Worm (Caenorhabditis elegans) whole organism, L4/young adult: ENCODE results near the gene chw-1.

Experiments
- W03F9.2 ChIP-seq: fragments of 150-350 bp; optimal IDR thresholded peaks from 2 replicates; lab custom pipeline; 2014; ENCODE audit warnings: missing biosample characterization, missing genetic modification characterization
- dao-5 ChIP-seq: sonication (generic microtip); optimal IDR thresholded peaks from 2 replicates; lab custom pipeline; 2016; ENCODE audit warnings: missing genotype, missing genetic modification characterization, moderate library complexity, missing compliant biosample characterization
- him-1 ChIP-seq: sonication (generic microtip); optimal IDR thresholded peaks from 2 replicates; lab custom pipeline; 2016; ENCODE audit warnings: missing genotype, missing genetic modification reagents, missing genetic modification characterization, missing compliant biosample characterization

chw-1 gene

DNA sequence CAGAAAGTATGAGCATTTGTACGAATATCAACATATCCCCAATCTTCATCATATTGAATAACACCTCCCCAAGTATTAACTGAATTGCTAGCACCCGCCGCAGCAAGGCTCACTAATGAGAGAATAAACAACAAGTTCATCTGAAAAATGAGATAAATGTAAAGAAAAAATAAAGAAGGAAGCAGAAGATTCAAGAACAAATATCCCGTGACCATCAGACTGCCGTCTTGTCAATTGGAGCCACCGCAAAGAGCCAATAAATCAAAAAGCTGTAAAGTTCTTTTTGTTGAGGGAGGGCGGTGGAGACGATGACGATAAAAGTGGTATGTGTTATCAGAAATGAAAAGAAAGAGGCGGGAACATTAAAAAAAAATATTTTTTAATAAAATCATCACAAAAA, 8.6 kb upstream of the chw-1 start, which contains the start of gene Y32F6A.5:
Y32F6A.5 (minus strand) TSS at position 140 of the 400 bp plus-strand sequence.
- TF ChIP-seq dao-5 (tag; lab: Kevin White, UChicago) (no peak), him-1 (no peak), W03F9.2 (no peak)

DNA sequence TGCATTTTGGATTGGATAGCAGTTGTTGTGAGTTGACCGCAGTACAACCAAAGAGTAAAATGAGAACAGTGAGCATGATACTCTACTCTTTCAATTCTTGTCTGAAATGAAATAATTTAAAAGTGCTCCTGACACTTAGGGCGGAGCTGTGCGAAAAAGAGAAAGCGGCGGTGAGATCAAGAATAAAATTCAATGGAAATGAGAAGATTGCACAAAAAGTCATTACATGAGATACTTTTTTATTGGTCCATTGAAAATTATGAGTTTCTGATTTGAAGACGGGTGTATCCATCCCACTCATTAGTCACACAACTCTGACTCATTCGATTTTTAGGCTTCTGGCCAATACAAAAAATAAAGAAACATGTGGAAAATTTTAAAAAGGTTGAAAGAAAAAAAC, 4.8 kb upstream of the chw-1 start, which contains the start of gene F22E12.1:
F22E12.1 (minus strand) TSS at position 101 of the 400 bp plus-strand sequence.
- TF ChIP-seq dao-5 (tag; lab: Kevin White, UChicago) = no peak

DNA sequence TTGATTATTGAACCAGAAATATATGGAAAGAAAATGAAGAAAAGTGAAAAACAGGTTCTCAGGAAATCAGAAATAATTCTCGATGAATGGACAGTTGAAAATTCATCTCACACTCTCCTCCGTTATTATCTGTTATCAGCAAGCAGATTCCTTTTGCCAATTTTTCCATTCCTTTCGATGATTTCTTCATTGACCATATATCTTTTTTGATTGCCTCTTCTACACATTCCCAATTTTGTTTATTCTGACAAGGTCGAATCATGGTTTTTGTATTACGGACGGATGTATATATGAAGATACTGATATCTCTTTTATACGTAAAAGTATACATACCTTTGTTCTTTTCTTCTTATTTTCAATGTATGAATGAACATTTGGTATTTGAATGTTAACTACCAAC, 1.4 kb upstream of the chw-1 start:
- TF ChIP-seq him-1 = no peak
- TF ChIP-seq W03F9.2 = no peak
- TF ChIP-seq dao-5 (tag; lab: Kevin White, UChicago) = no peak

DNA sequence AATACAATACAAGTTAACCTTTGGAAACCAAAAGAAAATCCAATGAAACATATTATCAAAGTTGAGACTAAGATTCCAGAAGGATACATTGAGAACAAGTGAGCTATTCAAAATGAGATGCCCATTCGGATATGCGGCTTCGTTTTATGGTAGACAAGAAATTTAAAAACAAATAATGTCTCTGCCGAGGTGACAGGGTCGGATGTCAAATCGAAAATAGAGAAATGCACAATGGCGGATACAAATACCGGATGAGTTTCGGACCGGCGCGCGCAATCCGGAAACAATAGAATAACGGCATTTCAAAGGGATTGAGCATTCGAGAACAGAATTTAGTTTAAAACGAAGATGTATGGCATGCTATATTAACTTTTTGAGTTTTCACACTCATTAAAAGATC, 1.2 kb downstream of the chw-1 start, which contains the start of gene F22E12.3:
F22E12.3 (minus strand) TSS at position 101 of the 400 bp plus-strand sequence.
- TF ChIP-seq W03F9.2 (no peak), him-1 (no peak), dao-5 (tag; lab: Kevin White, UChicago) (no peak)

DNA sequence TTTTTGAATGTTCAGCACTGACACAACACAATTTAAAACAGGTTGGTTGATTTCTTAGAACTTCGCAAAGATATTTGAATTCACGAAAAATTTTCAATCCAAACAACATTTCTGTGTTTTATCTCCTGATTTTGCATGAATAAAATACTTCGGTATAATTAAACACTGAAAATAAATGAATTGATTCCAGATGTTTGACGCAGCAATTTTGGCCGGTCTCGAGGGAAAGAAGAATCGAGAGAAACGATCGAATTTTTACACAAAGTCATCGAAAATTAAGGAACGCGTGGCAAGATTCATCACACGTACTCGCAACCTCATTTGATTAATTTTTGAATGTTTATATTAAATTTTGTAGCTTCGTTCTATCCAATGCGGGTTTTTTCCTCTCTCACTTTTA, 2.1 kb downstream of the chw-1 start:
- TF ChIP-seq W03F9.2 = no peak
- TF ChIP-seq dao-5 (tag; lab: Kevin White, UChicago) = no peak
- no peak for TF ChIP-seq him-1

DNA sequence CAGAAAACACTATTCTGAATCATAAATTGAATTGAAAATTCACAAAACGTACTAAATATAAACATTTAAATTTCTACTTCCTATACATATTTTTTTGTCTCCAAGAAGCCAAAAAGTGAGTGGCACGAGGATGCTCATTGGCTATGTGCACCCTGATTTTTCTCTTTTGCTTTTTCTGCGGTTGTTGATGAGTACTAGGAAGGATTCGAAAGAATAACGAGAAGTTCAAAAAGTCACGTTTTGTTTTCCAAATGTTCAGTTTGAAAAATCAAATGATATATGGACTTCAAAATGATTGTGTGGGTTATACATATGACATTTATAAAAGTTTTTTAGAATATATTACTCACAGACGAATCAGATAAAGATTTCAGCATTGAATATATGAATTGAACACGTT, 2.7 kb downstream of the chw-1 start:
- TF ChIP-seq dao-5 (tag; lab: Kevin White, UChicago) (no peak), W03F9.2 (no peak), him-1 (no peak)

DNA sequence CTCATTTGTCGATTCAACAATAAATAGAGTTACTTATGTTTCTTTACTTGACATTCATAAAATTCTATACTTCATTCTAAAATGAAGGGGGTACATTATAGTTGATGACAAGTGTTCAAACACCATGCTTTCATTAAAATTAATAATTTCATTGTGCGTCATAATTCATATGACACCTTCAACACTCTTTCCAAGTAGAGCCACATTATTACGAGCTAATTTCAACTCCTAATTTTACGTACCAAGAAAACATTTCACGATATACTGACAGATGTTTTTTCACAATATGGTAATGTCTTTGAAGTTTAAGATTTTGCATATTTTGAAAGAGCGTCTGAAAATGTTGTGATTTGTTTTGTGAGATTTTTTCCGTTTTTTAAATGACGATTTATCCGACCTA, 3.4 kb downstream of the chw-1 start:
- TF ChIP-seq W03F9.2 (no peak), dao-5 (tag; lab: Kevin White, UChicago) (no peak), him-1 (no peak)

DNA sequence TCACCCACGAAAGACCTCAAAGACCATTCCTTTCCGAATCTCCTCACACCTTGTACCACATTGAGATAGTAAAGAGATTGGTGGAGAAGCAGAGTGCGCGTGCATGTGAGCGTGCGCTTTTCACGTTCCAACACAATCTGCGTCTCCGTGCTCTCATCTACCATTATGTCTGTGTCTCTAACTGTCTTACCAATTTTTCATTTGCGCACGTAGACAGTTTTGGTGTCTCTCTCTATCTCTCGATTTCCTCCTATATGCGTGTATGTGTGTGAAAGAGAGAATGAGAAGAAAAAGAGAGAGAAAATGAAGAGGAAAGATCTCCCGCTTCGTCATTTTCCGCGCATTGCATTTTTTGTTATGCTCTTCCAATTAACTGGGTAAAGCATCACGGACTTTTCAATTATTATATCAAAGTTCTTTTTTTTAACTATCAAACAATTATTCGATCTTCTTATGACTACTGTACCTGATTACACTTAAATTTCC, 4.6 kb downstream of the chw-1 start:
- peak; percentile 81 for TF ChIP-seq W03F9.2
- peak; percentile 85 for TF ChIP-seq him-1
- TF ChIP-seq dao-5 (tag; lab: Kevin White, UChicago) = no peak

DNA sequence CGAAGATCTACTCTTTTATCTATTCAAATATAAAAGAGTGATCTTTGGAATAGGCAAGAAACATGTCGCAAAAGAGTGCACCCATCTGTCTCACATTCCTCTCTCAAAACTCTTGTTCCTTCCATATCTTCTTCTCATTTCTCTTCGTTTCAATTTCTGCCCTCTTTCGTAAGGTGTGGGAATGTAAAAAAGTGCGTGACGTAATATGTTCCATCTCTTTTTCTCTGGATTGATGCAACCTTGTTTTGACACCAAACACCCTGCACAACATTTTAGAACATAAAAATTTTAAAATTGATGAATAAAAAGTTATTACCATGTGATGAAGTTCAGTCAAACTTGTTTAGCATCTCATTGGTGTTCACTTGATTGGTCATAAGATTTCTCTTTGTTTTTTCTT, 5.0 kb downstream of the chw-1 start:
- no peak for TF ChIP-seq him-1
- no peak for TF ChIP-seq dao-5 (tag; lab: Kevin White, UChicago)
- no peak for TF ChIP-seq W03F9.2

DNA sequence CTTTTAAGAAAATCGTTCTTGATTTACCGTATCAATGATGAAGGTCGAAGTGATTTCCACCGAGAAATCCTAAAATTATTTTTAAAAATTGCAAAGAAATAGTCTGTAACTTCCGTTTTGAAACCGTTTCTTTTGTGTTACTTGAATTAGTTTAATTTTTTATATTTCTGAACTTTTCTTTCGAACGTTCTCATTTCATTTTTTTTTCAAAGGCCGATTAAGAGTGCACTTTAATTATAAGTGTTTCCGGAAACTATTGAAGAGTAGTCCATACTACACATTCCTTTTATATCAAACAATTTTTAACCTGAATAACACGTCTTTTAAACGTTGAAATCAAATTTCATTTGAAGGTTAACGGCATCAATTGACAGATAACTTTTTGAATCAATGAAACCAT, 5.6 kb downstream of the chw-1 start:
- TF ChIP-seq him-1 (no peak), W03F9.2 (no peak), dao-5 (tag; lab: Kevin White, UChicago) (no peak)

DNA sequence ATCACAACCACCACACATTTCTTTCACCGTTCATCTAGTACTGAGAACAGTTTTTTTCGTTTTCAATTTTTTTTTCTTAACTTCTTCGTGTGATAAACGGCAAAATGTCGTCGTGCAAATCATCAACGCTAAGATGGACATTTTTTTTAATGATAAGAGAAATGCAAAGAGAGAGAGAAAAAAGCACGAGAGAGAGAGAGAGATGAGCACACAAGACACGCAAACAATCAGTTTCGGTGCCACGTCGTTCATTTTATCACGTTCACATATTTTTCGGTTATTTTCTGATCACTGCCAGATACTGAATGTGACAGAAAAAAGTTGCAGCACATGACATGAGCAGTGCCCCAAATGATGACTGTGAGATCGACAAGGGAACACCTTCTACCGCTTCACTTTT, 6.1 kb downstream of the chw-1 start, which contains the start of gene egl-9:
egl-9 (plus strand) TSS at position 328 of the 400 bp plus-strand sequence.
- TF ChIP-seq W03F9.2 (no peak), dao-5 (tag; lab: Kevin White, UChicago) (no peak), him-1 (no peak)

DNA sequence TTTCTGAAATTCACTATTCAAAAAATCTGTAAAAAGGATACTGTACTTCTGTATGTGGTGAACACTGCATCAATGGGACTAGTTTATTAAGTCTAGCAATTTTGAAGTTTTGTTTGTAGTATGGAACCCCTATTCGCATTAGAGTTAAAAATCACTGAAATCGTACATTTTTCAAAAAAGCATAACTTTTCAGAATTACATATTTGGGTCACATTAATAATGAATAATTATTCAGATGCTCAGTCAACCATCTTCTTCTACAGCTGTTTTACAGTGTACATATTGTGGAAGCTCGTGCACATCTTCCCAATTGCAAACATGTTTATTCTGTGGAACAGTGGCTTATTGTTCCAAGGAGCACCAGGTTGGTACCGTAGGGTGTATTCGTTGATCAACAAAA, 6.6 kb downstream of the chw-1 start:
- TF ChIP-seq dao-5 (tag; lab: Kevin White, UChicago) (no peak), him-1 (no peak), W03F9.2 (no peak)

DNA sequence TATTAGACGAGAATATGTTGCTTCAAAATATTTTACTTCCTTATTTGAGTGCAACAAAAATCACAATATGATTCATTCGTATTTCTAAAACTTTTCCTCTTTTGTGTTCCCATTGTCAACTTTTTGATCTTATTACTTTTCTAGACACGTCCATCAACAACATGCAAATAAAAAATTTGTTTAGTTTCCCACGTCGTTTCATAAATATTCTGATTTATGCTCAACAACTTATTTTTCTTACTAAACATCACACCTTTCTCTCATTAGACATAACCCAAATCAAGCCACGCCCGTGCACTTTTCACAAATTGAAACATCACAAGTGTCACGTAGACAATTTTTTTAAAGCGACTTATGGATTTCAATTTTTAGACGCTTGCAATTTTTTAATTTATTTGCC, 7.8 kb downstream of the chw-1 start:
- TF ChIP-seq dao-5 (tag; lab: Kevin White, UChicago) (no peak), W03F9.2 (no peak), him-1 (no peak)

DNA sequence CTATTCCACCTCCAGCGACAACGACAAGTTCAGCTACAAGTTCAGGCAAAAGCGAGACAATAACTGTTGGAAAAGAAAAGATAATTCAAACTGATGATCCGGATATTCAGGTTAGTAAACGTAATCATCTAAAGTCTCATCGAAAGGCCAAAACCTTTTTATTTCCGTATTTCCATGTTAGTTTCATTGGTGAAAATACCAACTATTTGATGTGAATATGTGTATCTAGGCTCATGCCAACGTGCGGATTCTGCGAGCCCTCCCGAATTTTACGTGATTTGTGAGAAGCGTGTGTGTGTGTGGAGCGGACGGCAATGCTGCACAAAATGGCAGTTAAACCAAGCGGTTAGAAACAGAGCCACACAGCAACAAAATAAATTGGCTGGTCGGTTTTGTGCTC, 8.9 kb downstream of the chw-1 start:
- TF ChIP-seq dao-5 (tag; lab: Kevin White, UChicago) (no peak), him-1 (no peak), W03F9.2 (no peak)

DNA sequence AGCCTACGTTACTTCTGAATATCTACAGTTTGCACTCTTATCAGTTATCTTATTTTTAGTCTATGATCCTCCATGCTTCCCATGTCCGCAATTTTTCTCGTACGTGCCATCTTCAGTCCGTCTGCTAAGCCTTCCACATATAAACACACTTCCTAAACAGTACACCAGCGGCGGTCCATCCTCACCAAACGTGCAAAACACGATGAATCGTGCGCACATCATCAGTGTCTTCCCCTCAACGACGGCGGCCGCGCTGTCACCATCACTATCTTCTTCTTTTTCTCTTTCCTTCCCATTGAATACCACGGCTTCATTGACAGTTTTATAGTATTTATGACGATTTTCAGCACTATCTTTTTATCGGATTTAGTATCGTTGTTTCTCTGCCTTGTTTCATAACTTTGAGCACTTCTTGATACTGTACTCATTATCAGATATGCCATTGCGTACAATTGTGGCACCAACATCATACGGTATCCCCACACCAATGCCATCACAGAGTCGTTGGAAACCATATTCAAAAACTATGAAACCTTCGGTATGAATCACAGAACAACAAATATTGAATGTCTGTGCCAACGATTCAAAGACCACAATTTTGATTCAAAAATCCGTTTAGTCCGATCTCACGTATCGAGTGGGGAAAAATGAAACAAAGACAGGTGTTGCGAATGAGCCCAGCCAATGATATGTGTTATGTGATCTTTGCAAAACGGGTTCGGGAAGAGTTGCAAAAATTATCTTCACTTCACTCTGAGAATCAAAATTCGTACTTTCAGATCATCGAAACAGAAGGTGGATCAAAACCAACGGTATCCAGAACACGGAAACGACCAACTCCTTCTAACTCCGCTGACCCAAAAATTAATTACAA, 11.1 kb downstream of the chw-1 start:
- TF ChIP-seq dao-5 (tag; lab: Kevin White, UChicago) (no peak), him-1 (no peak), W03F9.2 (no peak)
